Worm (Caenorhabditis elegans) whole organism, early embryonic: ENCODE measurements around the gene F57F4.2.

Source experiments
- B0310.2 ChIP-seq: sonication (generic microtip); optimal IDR thresholded peaks from 2 replicates; lab custom pipeline; 2016; ENCODE audit warnings: mild to moderate bottlenecking, missing genetic modification characterization, missing compliant biosample characterization
- F13C5.2 ChIP-seq: sonication (generic microtip); optimal IDR thresholded peaks from 2 replicates; lab custom pipeline; 2017; ENCODE audit warnings: mild to moderate bottlenecking, missing genetic modification characterization, inconsistent platforms, missing compliant biosample characterization
- aly-1 ChIP-seq: sonication (generic microtip); optimal IDR thresholded peaks from 2 replicates; lab custom pipeline; 2016; ENCODE audit warnings: missing genetic modification characterization, missing compliant biosample characterization
- ama-1 ChIP-seq: fragments of 150-350 bp; optimal IDR thresholded peaks from 2 replicates; lab custom pipeline; 2014
- ceh-13 ChIP-seq: fragments of 200-800 bp; sonication (Bioruptor generic); optimal IDR thresholded peaks from 2 replicates; lab custom pipeline; 2018; ENCODE audit warnings: mild to moderate bottlenecking, missing genetic modification characterization, missing compliant biosample characterization
- ceh-36 ChIP-seq: sonication (generic microtip); optimal IDR thresholded peaks from 2 replicates; lab custom pipeline; 2016; ENCODE audit warnings: missing genetic modification characterization, inconsistent platforms, missing compliant biosample characterization
- ets-7 ChIP-seq: sonication (generic microtip); optimal IDR thresholded peaks from 2 replicates; lab custom pipeline; 2016; ENCODE audit warnings: missing genotype, missing genetic modification characterization, missing compliant biosample characterization
- flt-1 ChIP-seq: fragments of 200-800 bp; sonication (Bioruptor generic); IDR thresholded peaks from 2 replicates; pipeline ENCODE4 v1.3.6; 2022; ENCODE audit warnings: missing genetic modification characterization, missing compliant biosample characterization
- hmbx-1 ChIP-seq: sonication (generic microtip); optimal IDR thresholded peaks from 2 replicates; lab custom pipeline; 2016; ENCODE audit warnings: mild to moderate bottlenecking, missing genetic modification characterization, missing compliant biosample characterization
- hmg-4 ChIP-seq: fragments of 200-800 bp; sonication (Bioruptor generic); optimal IDR thresholded peaks from 2 replicates; lab custom pipeline; 2018; ENCODE audit warnings: mild to moderate bottlenecking, missing genetic modification characterization, missing compliant biosample characterization
- hnd-1 ChIP-seq: sonication (generic microtip); optimal IDR thresholded peaks from 2 replicates; lab custom pipeline; 2016; ENCODE audit warnings: missing genetic modification characterization, missing compliant biosample characterization
- pes-1 ChIP-seq: fragments of 200-800 bp; sonication (Bioruptor generic); IDR thresholded peaks from 2 replicates; pipeline ENCODE4 v1.3.6; 2022; ENCODE audit warnings: missing genetic modification reagents, missing genetic modification characterization, missing compliant biosample characterization
- scrt-1 ChIP-seq: fragments of 200-800 bp; sonication (Bioruptor generic); IDR thresholded peaks from 2 replicates; pipeline ENCODE4 v1.3.6; 2022; ENCODE audit warnings: missing genetic modification characterization, missing compliant biosample characterization
- sea-1 ChIP-seq: fragments of 200-800 bp; sonication (Bioruptor generic); conservative IDR thresholded peaks from 2 replicates; pipeline ENCODE4 v1.3.6; 2022; ENCODE audit warnings: missing genetic modification characterization, missing compliant biosample characterization
- tbx-11 ChIP-seq: fragments of 200-800 bp; sonication (Bioruptor generic); IDR thresholded peaks from 2 replicates; pipeline ENCODE4 v1.3.6; 2022; ENCODE audit warnings: missing genetic modification characterization, missing compliant biosample characterization
- tbx-37 ChIP-seq: fragments of 200-800 bp; sonication (Bioruptor generic); conservative IDR thresholded peaks from 2 replicates; pipeline ENCODE4 v1.3.6; 2022; ENCODE audit warnings: missing genetic modification reagents, missing genetic modification characterization, missing compliant biosample characterization
- tra-4 ChIP-seq: sonication (generic microtip); optimal IDR thresholded peaks from 2 replicates; lab custom pipeline; 2017; ENCODE audit warnings: missing genetic modification characterization, missing compliant biosample characterization

The F57F4.2 gene

DNA sequence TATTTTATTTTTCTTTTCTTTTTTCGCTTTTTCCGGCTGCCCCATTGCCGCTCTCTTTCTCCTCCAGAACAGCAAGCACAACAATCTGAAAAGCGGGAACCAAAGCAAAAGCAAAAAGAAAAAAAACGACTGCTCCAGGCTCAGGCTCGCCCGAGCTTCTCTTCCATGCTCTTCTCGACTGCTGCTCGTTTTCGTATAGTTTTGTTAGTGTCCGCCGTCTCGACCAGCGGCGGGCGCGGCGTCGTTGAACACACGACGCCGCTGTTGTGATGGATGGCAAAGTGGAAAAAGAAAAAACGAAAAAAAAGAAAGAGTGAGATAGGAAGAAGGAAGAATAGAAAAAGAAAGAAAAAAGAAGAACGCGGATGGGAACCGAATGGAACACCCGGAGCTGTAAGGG lies 39.4 kb downstream of the F57F4.2 start:
- TF ChIP-seq pes-1 (GFP tag; lab: Robert Waterston, UW) (no peak), ceh-36 (tag; lab: Kevin White, UChicago) (no peak), tbx-11 (GFP tag; lab: Robert Waterston, UW) (no peak), ceh-13 (GFP tag; lab: Kevin White, UChicago) (no peak)

DNA sequence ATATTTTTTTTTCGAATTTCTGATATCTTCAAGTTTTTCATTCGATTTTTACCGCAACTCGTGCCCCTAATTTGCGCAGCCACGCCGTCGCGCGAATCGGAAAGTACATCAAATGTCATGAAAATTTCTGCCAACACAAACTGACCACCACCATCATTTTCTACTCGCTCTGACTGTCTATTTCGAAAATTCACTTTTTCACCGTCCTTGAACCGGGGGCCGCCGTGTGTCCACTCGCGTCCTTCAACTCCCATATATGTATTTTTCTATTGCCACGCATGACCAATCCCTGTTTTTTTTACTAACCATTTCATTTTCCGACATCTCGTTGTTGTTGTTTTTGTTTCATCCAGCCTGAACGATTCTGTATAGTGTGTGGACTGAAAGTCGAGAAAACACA lies 39.9 kb downstream of the F57F4.2 start:
- TF ChIP-seq flt-1 (GFP tag; lab: Robert Waterston, UW) (no peak), aly-1 (no peak), F13C5.2 (no peak), hmg-4 (GFP tag; lab: Kevin White, UChicago) (no peak), tbx-37 (no peak), pes-1 (GFP tag; lab: Robert Waterston, UW) (no peak), ceh-13 (GFP tag; lab: Kevin White, UChicago) (no peak), tra-4 (no peak), tbx-11 (GFP tag; lab: Robert Waterston, UW) (no peak), sea-1 (GFP tag; lab: Robert Waterston, UW) (no peak)

ce11 chrV:6348133-6348532 lies 41.4 kb downstream of the F57F4.2 start:
- TF ChIP-seq tbx-37 (no peak), sea-1 (GFP tag; lab: Robert Waterston, UW) (no peak), ama-1 (no peak), tra-4 (no peak), aly-1 (no peak), hnd-1 (tag; lab: Kevin White, UChicago) (no peak), hmg-4 (GFP tag; lab: Kevin White, UChicago) (no peak), scrt-1 (GFP tag; lab: Robert Waterston, UW) (no peak), flt-1 (GFP tag; lab: Robert Waterston, UW) (no peak), tbx-11 (GFP tag; lab: Robert Waterston, UW) (no peak)

DNA sequence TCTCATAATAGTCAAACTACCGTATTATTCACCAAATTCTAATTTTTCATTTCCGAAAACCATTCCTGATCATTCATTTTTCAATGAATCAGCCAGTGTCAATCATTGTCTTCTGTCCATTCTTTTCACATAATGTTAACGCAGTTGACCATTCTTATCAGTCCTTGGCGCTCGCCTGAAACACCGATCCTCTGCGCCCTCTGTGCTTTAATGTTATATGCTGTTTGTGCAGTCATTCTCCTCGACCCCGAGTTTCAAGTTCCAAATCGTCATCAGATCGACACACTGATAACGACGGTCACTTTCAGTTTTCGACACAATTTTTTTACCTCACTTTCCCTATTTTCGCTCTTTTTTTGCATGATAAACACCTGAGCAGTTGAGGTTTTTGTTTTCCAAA lies 42.6 kb downstream of the F57F4.2 start:
- TF ChIP-seq ceh-36 (tag; lab: Kevin White, UChicago) (no peak), tbx-37 (no peak), aly-1 (no peak)

DNA sequence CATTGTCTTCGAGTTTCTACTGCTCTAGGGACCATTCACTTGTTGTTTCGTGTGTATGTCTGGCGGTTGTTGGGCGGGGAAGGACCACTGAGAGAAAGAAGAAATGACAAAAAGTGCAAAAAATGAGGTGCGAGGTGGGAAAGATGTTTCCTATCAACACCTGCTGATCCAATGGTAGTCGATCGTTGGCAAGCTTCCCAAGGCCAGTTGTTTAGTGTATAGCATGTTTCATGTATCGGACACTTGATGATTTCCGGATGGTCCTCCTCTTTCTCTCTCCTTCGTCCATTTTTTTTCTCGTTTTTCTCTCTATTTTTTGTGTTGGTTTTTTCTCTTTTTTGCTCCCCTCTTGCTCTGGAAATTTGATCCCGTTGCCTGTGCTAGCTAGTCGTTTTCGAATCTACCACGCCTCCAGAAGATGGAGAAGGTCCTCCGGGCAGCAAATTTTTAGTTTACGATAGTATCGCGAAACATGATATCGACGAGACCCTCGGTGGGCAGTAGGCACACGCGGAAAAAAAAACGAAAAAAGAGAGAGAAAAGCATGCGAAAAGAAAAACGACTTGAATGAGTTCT lies 43.4 kb downstream of the F57F4.2 start:
- TF ChIP-seq pes-1 (GFP tag; lab: Robert Waterston, UW): no peak
- TF ChIP-seq scrt-1 (GFP tag; lab: Robert Waterston, UW): no peak
- TF ChIP-seq hnd-1 (tag; lab: Kevin White, UChicago): no peak
- no peak for TF ChIP-seq ceh-13 (GFP tag; lab: Kevin White, UChicago)
- TF ChIP-seq tbx-37: no peak
- no peak for TF ChIP-seq B0310.2 (tag; lab: Kevin White, UChicago)
- TF ChIP-seq F13C5.2: no peak
- no peak for TF ChIP-seq tra-4
- no peak for TF ChIP-seq hmbx-1 (tag; lab: Kevin White, UChicago)
- TF ChIP-seq tbx-11 (GFP tag; lab: Robert Waterston, UW): no peak
- no peak for TF ChIP-seq ets-7 (tag; lab: Kevin White, UChicago)
- no peak for TF ChIP-seq hmg-4 (GFP tag; lab: Kevin White, UChicago)
- no peak for TF ChIP-seq flt-1 (GFP tag; lab: Robert Waterston, UW)
- no peak for TF ChIP-seq sea-1 (GFP tag; lab: Robert Waterston, UW)

DNA sequence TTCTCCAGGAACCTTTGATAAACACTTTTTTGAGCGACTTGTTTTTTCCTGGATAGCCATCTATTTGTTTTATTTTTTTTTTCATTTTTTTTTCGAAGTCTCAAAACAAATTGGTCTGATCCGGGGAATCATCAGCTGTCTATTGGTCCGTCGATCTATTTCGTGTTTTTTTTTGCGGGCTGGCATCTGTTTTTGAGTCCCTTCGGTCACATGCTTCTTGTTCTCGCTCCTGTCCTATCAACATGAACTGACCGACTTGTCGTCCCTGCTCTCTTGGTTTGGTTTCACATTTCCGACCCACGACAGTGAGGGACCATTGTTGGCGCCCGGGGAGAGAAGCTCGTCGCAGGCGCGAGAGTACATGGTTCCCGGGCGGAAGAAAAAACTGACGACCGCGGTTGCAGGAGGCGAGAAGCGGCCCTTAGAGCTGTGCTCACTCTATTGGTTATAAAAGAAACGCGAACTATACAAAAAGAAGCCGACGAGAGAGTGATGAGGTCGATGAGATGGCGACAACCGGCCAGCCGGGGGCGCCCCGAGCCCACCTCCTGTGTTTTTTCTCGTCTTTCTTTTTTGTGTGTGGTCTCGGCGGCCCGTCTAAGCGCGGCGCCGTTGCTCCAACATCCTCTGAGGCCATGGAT lies 44.9 kb downstream of the F57F4.2 start:
- TF ChIP-seq aly-1 (peak; percentile 20), ets-7 (tag; lab: Kevin White, UChicago) (no peak)

ce11 chrV:6342502-6342901 lies 47.0 kb downstream of the F57F4.2 start:
- TF ChIP-seq flt-1 (GFP tag; lab: Robert Waterston, UW) (no peak), tra-4 (no peak), aly-1 (no peak), B0310.2 (tag; lab: Kevin White, UChicago) (no peak), scrt-1 (GFP tag; lab: Robert Waterston, UW) (no peak), hmbx-1 (tag; lab: Kevin White, UChicago) (no peak), hnd-1 (tag; lab: Kevin White, UChicago) (no peak), ceh-36 (tag; lab: Kevin White, UChicago) (no peak), hmg-4 (GFP tag; lab: Kevin White, UChicago) (no peak), tbx-11 (GFP tag; lab: Robert Waterston, UW) (no peak), tbx-37 (no peak), ama-1 (no peak)

ce11 chrV:6341078-6341638 lies 48.4 kb downstream of the F57F4.2 start:
- TF ChIP-seq ets-7 (tag; lab: Kevin White, UChicago) (no peak), ama-1 (no peak), hmg-4 (GFP tag; lab: Kevin White, UChicago) (no peak), flt-1 (GFP tag; lab: Robert Waterston, UW) (no peak), sea-1 (GFP tag; lab: Robert Waterston, UW) (no peak), scrt-1 (GFP tag; lab: Robert Waterston, UW) (no peak), B0310.2 (tag; lab: Kevin White, UChicago) (no peak), hmbx-1 (tag; lab: Kevin White, UChicago) (no peak), tra-4 (no peak), tbx-11 (GFP tag; lab: Robert Waterston, UW) (no peak), aly-1 (no peak), F13C5.2 (no peak), hnd-1 (tag; lab: Kevin White, UChicago) (no peak), tbx-37 (no peak)
